Worm (Caenorhabditis elegans) whole organism, L1 larva: ENCODE results near the gene pch-2.

Source experiments
- C34B4.2 ChIP-seq: sonication (generic microtip); optimal IDR thresholded peaks from 2 replicates; lab custom pipeline; 2017; ENCODE audit warnings: mild to moderate bottlenecking, missing genetic modification characterization, missing compliant biosample characterization
- Y116A8C.19 ChIP-seq: sonication (generic microtip); optimal IDR thresholded peaks from 2 replicates; lab custom pipeline; 2016; ENCODE audit warnings: missing compliant biosample characterization, missing genetic modification characterization, borderline replicate concordance
- aha-1 ChIP-seq: fragments of 150-350 bp; optimal IDR thresholded peaks from 2 replicates; lab custom pipeline; 2014; ENCODE audit warnings: missing biosample characterization, missing genetic modification characterization
- alr-1 ChIP-seq: fragments of 200-800 bp; sonication (Bioruptor generic); optimal IDR thresholded peaks from 2 replicates; lab custom pipeline; 2018; ENCODE audit warnings: borderline replicate concordance, mild to moderate bottlenecking, missing genetic modification characterization, missing compliant biosample characterization
- ama-1 ChIP-seq: fragments of 150-350 bp; optimal IDR thresholded peaks from 2 replicates; lab custom pipeline; 2014
- ceh-63 ChIP-seq: fragments of 200-800 bp; sonication (Bioruptor generic); optimal IDR thresholded peaks from 2 replicates; lab custom pipeline; 2018; ENCODE audit warnings: mild to moderate bottlenecking, missing genetic modification characterization, missing compliant biosample characterization
- ceh-8 ChIP-seq: fragments of 200-800 bp; sonication (Bioruptor generic); optimal IDR thresholded peaks from 2 replicates; lab custom pipeline; 2018; ENCODE audit warnings: mild to moderate bottlenecking, missing genetic modification characterization, moderate library complexity, missing compliant biosample characterization
- ceh-82 ChIP-seq, 3 experiments: fragments of 150-350 bp in 1 of 3; sonication (generic microtip) in 2 of 3; optimal IDR thresholded peaks; 2 replicates each; lab custom pipeline; 2014 to 2017; ENCODE audit warnings: missing biosample characterization in 3 of 3, missing genetic modification characterization in 3 of 3
- ceh-90 ChIP-seq: sonication (generic microtip); optimal IDR thresholded peaks from 2 replicates; lab custom pipeline; 2016; ENCODE audit warnings: missing genetic modification characterization, missing compliant biosample characterization
- ces-1 ChIP-seq: fragments of 150-350 bp; optimal IDR thresholded peaks from 2 replicates; lab custom pipeline; 2014; ENCODE audit warnings: missing biosample characterization, missing genetic modification reagents, missing genetic modification characterization
- dpl-1 ChIP-seq, 3 experiments: fragments of 150-350 bp in 2 of 3; sonication (generic microtip) in 1 of 3; optimal IDR thresholded peaks; 2 replicates each; lab custom pipeline; 2014 to 2017; ENCODE audit warnings: missing biosample characterization in 3 of 3, missing genetic modification characterization in 3 of 3, missing genetic modification reagents in 3 of 3
- egl-27 ChIP-seq, 2 experiments: fragments of 150-350 bp in 1 of 2; sonication (generic microtip); optimal IDR thresholded peaks; 3 replicates each; lab custom pipeline; 2017 to 2018; ENCODE audit warnings: missing biosample characterization in 2 of 2, missing genetic modification characterization in 2 of 2, missing genetic modification reagents in 2 of 2
- elt-3 ChIP-seq, 6 experiments: fragments of 150-350 bp in 1 of 6; sonication (generic microtip); optimal IDR thresholded peaks; 2 replicates each; lab custom pipeline; 2017 to 2018; ENCODE audit warnings: missing biosample characterization in 6 of 6, missing genetic modification characterization in 6 of 6, inconsistent platforms in 1 of 6
- fkh-10 ChIP-seq: sonication (generic microtip); optimal IDR thresholded peaks from 2 replicates; lab custom pipeline; 2017; ENCODE audit warnings: missing biosample characterization, missing genetic modification reagents, missing genetic modification characterization
- fos-1 ChIP-seq: fragments of 150-350 bp; optimal IDR thresholded peaks from 2 replicates; lab custom pipeline; 2014; ENCODE audit warnings: missing biosample characterization, missing genetic modification characterization
- jun-1 ChIP-seq: fragments of 150-350 bp; optimal IDR thresholded peaks from 2 replicates; lab custom pipeline; 2014; ENCODE audit warnings: missing biosample characterization, missing genetic modification reagents, missing genetic modification characterization
- lin-15B ChIP-seq: fragments of 150-350 bp; sonication (generic microtip); optimal IDR thresholded peaks from 3 replicates; lab custom pipeline; 2014; ENCODE audit warnings: missing biosample characterization, missing genetic modification characterization
- lir-3 ChIP-seq: sonication (generic microtip); optimal IDR thresholded peaks from 2 replicates; lab custom pipeline; 2016; ENCODE audit warnings: mild to moderate bottlenecking, missing genetic modification characterization, moderate library complexity, missing compliant biosample characterization; ENCODE audit not compliant: poor library complexity
- mab-9 ChIP-seq: fragments of 200-800 bp; sonication (Bioruptor generic); IDR thresholded peaks from 2 replicates; pipeline ENCODE4 v1.3.6; 2022; ENCODE audit warnings: missing genetic modification reagents, missing genetic modification characterization, missing compliant biosample characterization
- mdl-1 ChIP-seq, 2 experiments: fragments of 150-350 bp; optimal IDR thresholded peaks; 2 replicates each; lab custom pipeline; 2014 to 2017; ENCODE audit warnings: missing biosample characterization in 2 of 2, missing genetic modification characterization in 2 of 2, inconsistent platforms in 1 of 2
- mep-1 ChIP-seq: fragments of 150-350 bp; optimal IDR thresholded peaks from 2 replicates; lab custom pipeline; 2014; ENCODE audit warnings: missing biosample characterization, missing genetic modification characterization
- nhr-11 ChIP-seq: fragments of 150-350 bp; optimal IDR thresholded peaks from 2 replicates; lab custom pipeline; 2014; ENCODE audit warnings: missing biosample characterization, missing genetic modification characterization
- nhr-20 ChIP-seq: sonication (generic microtip); optimal IDR thresholded peaks from 2 replicates; lab custom pipeline; 2016; ENCODE audit warnings: mild to moderate bottlenecking, missing genetic modification characterization, missing compliant biosample characterization
- nhr-237 ChIP-seq: fragments of 150-350 bp; optimal IDR thresholded peaks from 2 replicates; lab custom pipeline; 2014; ENCODE audit warnings: missing biosample characterization, missing genetic modification characterization
- nhr-28 ChIP-seq: fragments of 150-350 bp; optimal IDR thresholded peaks from 2 replicates; lab custom pipeline; 2014; ENCODE audit warnings: missing biosample characterization, missing genetic modification characterization
- nhr-47 ChIP-seq: sonication (generic microtip); optimal IDR thresholded peaks from 2 replicates; lab custom pipeline; 2016; ENCODE audit warnings: mild to moderate bottlenecking, missing genetic modification characterization, moderate library complexity, missing compliant biosample characterization
- nhr-84 ChIP-seq: sonication (generic microtip); optimal IDR thresholded peaks from 2 replicates; lab custom pipeline; 2017; ENCODE audit warnings: missing biosample characterization, missing genetic modification characterization
- nhr-85 ChIP-seq: sonication (generic microtip); peaks from one replicate; lab custom pipeline; 2016; ENCODE audit warnings: missing genetic modification characterization, inconsistent platforms, missing compliant biosample characterization
- pax-3 ChIP-seq: fragments of 200-800 bp; sonication (Bioruptor generic); optimal IDR thresholded peaks from 2 replicates; lab custom pipeline; 2018; ENCODE audit warnings: mild to moderate bottlenecking, missing genetic modification characterization, moderate library complexity, missing compliant biosample characterization
- skn-1 ChIP-seq: fragments of 150-350 bp; optimal IDR thresholded peaks from 2 replicates; lab custom pipeline; 2014; ENCODE audit warnings: missing biosample characterization, missing genetic modification characterization
- snu-23 ChIP-seq: sonication (generic microtip); optimal IDR thresholded peaks from 2 replicates; lab custom pipeline; 2016; ENCODE audit warnings: missing genetic modification characterization, missing compliant biosample characterization
- sox-4 ChIP-seq: sonication (generic microtip); optimal IDR thresholded peaks from 2 replicates; lab custom pipeline; 2016; ENCODE audit warnings: missing genetic modification characterization, missing compliant biosample characterization
- sup-37 ChIP-seq: fragments of 200-800 bp; sonication (Bioruptor generic); optimal IDR thresholded peaks from 2 replicates; lab custom pipeline; 2018; ENCODE audit warnings: mild to moderate bottlenecking, missing genetic modification characterization, missing compliant biosample characterization
- tlp-1 ChIP-seq: fragments of 150-350 bp; optimal IDR thresholded peaks from 2 replicates; lab custom pipeline; 2014; ENCODE audit warnings: missing biosample characterization, missing genetic modification characterization
- unc-130 ChIP-seq: fragments of 150-350 bp; optimal IDR thresholded peaks from 2 replicates; lab custom pipeline; 2017; ENCODE audit warnings: missing biosample characterization, missing genetic modification characterization, inconsistent platforms
- unc-98 ChIP-seq: fragments of 200-800 bp; sonication (Bioruptor generic); IDR thresholded peaks from 2 replicates; pipeline ENCODE4 v1.3.6; 2022; ENCODE audit warnings: missing genetic modification characterization, missing compliant biosample characterization
- vab-15 ChIP-seq: sonication (generic microtip); optimal IDR thresholded peaks from 2 replicates; lab custom pipeline; 2017; ENCODE audit warnings: missing genotype, mild to moderate bottlenecking, missing genetic modification characterization, missing compliant biosample characterization
- xbp-1 ChIP-seq: sonication (generic microtip); optimal IDR thresholded peaks from 2 replicates; lab custom pipeline; 2016; ENCODE audit warnings: missing genetic modification characterization, missing compliant biosample characterization
- zag-1 ChIP-seq: fragments of 150-350 bp; optimal IDR thresholded peaks from 2 replicates; lab custom pipeline; 2014; ENCODE audit warnings: missing biosample characterization, missing genetic modification characterization
- ztf-4 ChIP-seq: fragments of 150-350 bp; optimal IDR thresholded peaks from 2 replicates; lab custom pipeline; 2014; ENCODE audit warnings: missing biosample characterization, missing genetic modification characterization

pch-2 gene

ce11 chrII:8173449-8173848 is 15.3 kb downstream of the pch-2 start, which contains the start of the genes decr-1.3 and T05C12.1:
TSS of gene decr-1.3 (minus strand) at chrII:8173549.
TSS of gene T05C12.1 (plus strand) at chrII:8173680.
- TF ChIP-seq jun-1 (no peak), mep-1 (tag; lab: Kevin White, UChicago) (no peak), mdl-1 (tag; optimal IDR thresholded peaks at IDR 0.05; lab: Kevin White, UChicago) (no peak), nhr-28 (tag; lab: Kevin White, UChicago) (no peak), tlp-1 (no peak), ceh-8 (GFP tag; lab: Kevin White, UChicago) (no peak), ceh-90 (no peak), aha-1 (tag; lab: Kevin White, UChicago) (no peak), lin-15B (tag; lab: Kevin White, UChicago) (no peak), ceh-82 (tag; optimal IDR thresholded peaks at IDR 0.05; lab: Kevin White, UChicago) (no peak), ces-1 (GFP tag; lab: Kevin White, UChicago) (no peak), sup-37 (GFP tag; lab: Kevin White, UChicago) (no peak)

ce11 chrII:8174148-8174547 is 16.0 kb downstream of the pch-2 start:
- TF ChIP-seq snu-23 (GFP tag; lab: Kevin White, UChicago) (no peak), nhr-47 (tag; lab: Kevin White, UChicago) (no peak), nhr-85 (no peak), Y116A8C.19 (tag; lab: Kevin White, UChicago) (no peak), C34B4.2 (tag; lab: Kevin White, UChicago) (no peak), lir-3 (tag; lab: Kevin White, UChicago) (no peak), pax-3 (tag; lab: Kevin White, UChicago) (no peak), elt-3 (tag; optimal IDR thresholded peaks at IDR 0.05; lab: Kevin White, UChicago) (no peak), fos-1 (tag; lab: Kevin White, UChicago) (no peak), fkh-10 (GFP tag; lab: Kevin White, UChicago) (no peak), lin-15B (tag; lab: Kevin White, UChicago) (no peak), nhr-237 (tag; lab: Kevin White, UChicago) (no peak)
- TF ChIP-seq, all 84 proteins: peak for 0

ce11 chrII:8177095-8177494 is 18.9 kb downstream of the pch-2 start, which contains the start of gene acr-14:
TSS of gene acr-14 (minus strand) at chrII:8177195.
- TF ChIP-seq dpl-1 (GFP tag; optimal IDR thresholded peaks at IDR 0.05; lab: Kevin White, UChicago) (no peak), C34B4.2 (tag; lab: Kevin White, UChicago) (no peak), unc-130 (tag; lab: Kevin White, UChicago) (no peak), ztf-4 (tag; lab: Kevin White, UChicago) (no peak), egl-27 (tag; optimal IDR thresholded peaks at IDR 0.05; lab: Kevin White, UChicago) (no peak), nhr-20 (no peak), jun-1 (no peak), lin-15B (tag; lab: Kevin White, UChicago) (no peak), pax-3 (tag; lab: Kevin White, UChicago) (no peak), alr-1 (tag; lab: Kevin White, UChicago) (no peak), xbp-1 (tag; lab: Kevin White, UChicago) (no peak)

- no peak for TF ChIP-seq dpl-1 (GFP tag; optimal IDR thresholded peaks at IDR 0.05; lab: Kevin White, UChicago)
These were observed 20.5 kb downstream of the pch-2 start for ce11 chrII:8178614-8179013.

ce11 chrII:8180281-8180680 is 22.1 kb downstream of the pch-2 start, which contains the start of gene T05C12.4:
TSS of gene T05C12.4 (minus strand) at chrII:8180381.
- TF ChIP-seq nhr-11 (tag; lab: Kevin White, UChicago), result no peak
- TF ChIP-seq skn-1 (tag; lab: Kevin White, UChicago), result no peak
- no peak for TF ChIP-seq ceh-63 (GFP tag; lab: Kevin White, UChicago)
- TF ChIP-seq vab-15 (tag; lab: Kevin White, UChicago), result no peak
- no peak for TF ChIP-seq tlp-1
- TF ChIP-seq nhr-84 (tag; lab: Kevin White, UChicago), result no peak
- TF ChIP-seq mab-9 (GFP tag; lab: Robert Waterston, UW), result no peak
- no peak for TF ChIP-seq zag-1
- no peak for TF ChIP-seq ztf-4 (tag; lab: Kevin White, UChicago)
- no peak for TF ChIP-seq unc-98 (GFP tag; lab: Robert Waterston, UW)
- no peak for TF ChIP-seq ama-1 (lab: Kevin White, UChicago)
- no peak for TF ChIP-seq sox-4 (tag; lab: Kevin White, UChicago)
- no peak for TF ChIP-seq xbp-1 (tag; lab: Kevin White, UChicago)
- TF ChIP-seq lin-15B (tag; lab: Kevin White, UChicago), result no peak
